Worm (Caenorhabditis elegans) whole organism, young adult: Measurements from ENCODE around the gene T13C5.6.

Source experiments
- B0035.1 ChIP-seq: sonication (generic microtip); optimal IDR thresholded peaks from 2 replicates; lab custom pipeline; 2016; ENCODE audit warnings: missing genetic modification characterization, mild to moderate bottlenecking, missing compliant biosample characterization, missing genotype, missing genetic modification reagents
- F23B12.7 ChIP-seq: sonication (generic microtip); optimal IDR thresholded peaks from 2 replicates; lab custom pipeline; 2017; ENCODE audit warnings: missing genetic modification characterization, mild to moderate bottlenecking, missing compliant biosample characterization, antibody characterized with exemption, moderate library complexity; ENCODE audit not compliant: insufficient read depth
- F39B2.1 ChIP-seq: fragments of 200-800 bp; sonication (Bioruptor generic); IDR thresholded peaks from 2 replicates; pipeline ENCODE4 v1.3.6; 2022; ENCODE audit warnings: missing genetic modification reagents, missing genetic modification characterization, missing compliant biosample characterization
- F49E8.2 ChIP-seq: sonication (generic microtip); optimal IDR thresholded peaks from 3 replicates; lab custom pipeline; 2017; ENCODE audit warnings: missing genetic modification characterization, mild to moderate bottlenecking, missing compliant biosample characterization, antibody characterized with exemption, moderate library complexity; ENCODE audit not compliant: insufficient read depth
- Y53G8AR.9 ChIP-seq: fragments of 200-800 bp; sonication (Bioruptor generic); conservative IDR thresholded peaks from 2 replicates; pipeline ENCODE4 v1.3.6; 2022; ENCODE audit warnings: missing genetic modification reagents, missing genetic modification characterization, missing compliant biosample characterization
- Y79H2A.3 ChIP-seq: fragments of 200-800 bp; sonication (Bioruptor generic); conservative IDR thresholded peaks from 2 replicates; pipeline ENCODE4 v1.3.6; 2022; ENCODE audit warnings: missing genetic modification reagents, missing genetic modification characterization, missing compliant biosample characterization
- cebp-2 ChIP-seq: fragments of 200-800 bp; sonication (Bioruptor generic); IDR thresholded peaks from 2 replicates; pipeline ENCODE4 v1.3.6; 2022; ENCODE audit warnings: missing genetic modification characterization, missing compliant biosample characterization
- madf-6 ChIP-seq: fragments of 200-800 bp; sonication (Bioruptor generic); IDR thresholded peaks from 2 replicates; pipeline ENCODE4 v1.3.6; 2022; ENCODE audit warnings: missing genetic modification reagents, missing genetic modification characterization, missing compliant biosample characterization
- nhr-179 ChIP-seq: sonication (generic microtip); optimal IDR thresholded peaks from 2 replicates; lab custom pipeline; 2016; ENCODE audit warnings: mild to moderate bottlenecking, missing genetic modification characterization, missing compliant biosample characterization
- pbrm-1 ChIP-seq: fragments of 200-800 bp; sonication (Bioruptor generic); IDR thresholded peaks from 2 replicates; pipeline ENCODE4 v1.3.6; 2022; ENCODE audit warnings: missing genetic modification reagents, missing genetic modification characterization, missing compliant biosample characterization
- snpc-4 ChIP-seq, 5 experiments: fragments of 150-350 bp in 1 of 5; sonication (generic microtip) in 4 of 5; optimal IDR thresholded peaks; 2 replicates each; lab custom pipeline; 2014 to 2018; ENCODE audit warnings: missing genetic modification characterization in 5 of 5, missing biosample characterization in 3 of 5, antibody characterized with exemption in 2 of 5, mild to moderate bottlenecking in 2 of 5, missing compliant biosample characterization in 2 of 5, missing genotype in 2 of 5, moderate library complexity in 2 of 5, missing genetic modification reagents in 1 of 5

DNA sequence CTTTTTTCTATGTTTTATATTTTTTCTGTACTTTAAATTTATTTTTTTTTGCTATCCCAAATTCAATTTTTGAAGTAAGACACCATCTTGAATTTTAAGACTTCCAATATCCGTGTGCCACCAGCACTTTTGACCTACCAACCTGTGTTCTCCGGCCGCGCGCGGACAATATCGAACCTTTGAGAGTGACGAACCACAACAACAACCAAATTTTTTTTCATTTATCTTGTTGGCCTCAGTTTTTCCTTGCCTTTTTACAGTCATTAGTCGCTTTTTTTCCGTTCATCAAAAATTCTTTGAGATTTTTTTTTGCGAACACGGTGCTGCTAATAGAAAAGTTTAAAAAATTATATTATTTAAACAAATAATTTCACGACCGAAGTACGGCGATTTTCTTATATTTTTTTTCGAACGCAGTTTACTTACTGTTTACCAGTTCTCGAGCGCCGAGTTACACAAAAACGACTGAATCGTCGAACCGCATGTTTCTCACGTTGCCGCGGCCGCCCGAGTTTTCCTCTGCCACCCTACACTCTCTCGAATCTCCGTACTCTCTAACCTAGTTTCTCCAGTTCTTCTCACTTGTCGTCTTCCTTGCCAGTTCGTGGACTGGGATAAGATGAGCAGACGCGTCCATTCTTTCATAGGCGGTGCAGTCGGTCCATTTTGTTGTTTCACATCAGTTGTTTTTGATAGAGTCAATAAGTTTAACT is 32.6 kb upstream of the T13C5.6 start:
- TF ChIP-seq F49E8.2 (tag; lab: Kevin White, UChicago) (no peak), madf-6 (GFP tag; lab: Robert Waterston, UW) (peak; percentile 58), Y53G8AR.9 (no peak), F39B2.1 (GFP tag; lab: Robert Waterston, UW) (no peak), snpc-4 (GFP tag; optimal IDR thresholded peaks at IDR 0.05; lab: Kevin White, UChicago) (no peak), snpc-4 (tag; optimal IDR thresholded peaks at IDR 0.05; lab: Kevin White, UChicago) (no peak), Y79H2A.3 (no peak), pbrm-1 (no peak), B0035.1 (no peak), cebp-2 (no peak), nhr-179 (tag; lab: Kevin White, UChicago) (no peak), F23B12.7 (tag; lab: Kevin White, UChicago) (no peak)
